Worm (Caenorhabditis elegans) whole organism, dauer: ENCODE measurements around the gene C47E8.11.

Experiments
- unc-62 ChIP-seq: sonication (generic microtip); optimal IDR thresholded peaks from 2 replicates; lab custom pipeline; 2017; ENCODE audit warnings: missing biosample characterization, missing genetic modification reagents, missing genetic modification characterization

The C47E8.11 gene

ce11 chrV:14707958-14708357 is 19.5 kb downstream of the C47E8.11 start, which contains the start of gene R08A2.9:
TSS of gene R08A2.9 (plus strand) at chrV:14708258.
- TF ChIP-seq unc-62 (GFP tag; lab: Kevin White, UChicago) = no peak

ce11 chrV:14711077-14711476 is 22.7 kb downstream of the C47E8.11 start, which contains the start of gene ssp-33:
TSS of gene ssp-33 (plus strand) at chrV:14711377.
- TF ChIP-seq unc-62 (GFP tag; lab: Kevin White, UChicago) = no peak

DNA sequence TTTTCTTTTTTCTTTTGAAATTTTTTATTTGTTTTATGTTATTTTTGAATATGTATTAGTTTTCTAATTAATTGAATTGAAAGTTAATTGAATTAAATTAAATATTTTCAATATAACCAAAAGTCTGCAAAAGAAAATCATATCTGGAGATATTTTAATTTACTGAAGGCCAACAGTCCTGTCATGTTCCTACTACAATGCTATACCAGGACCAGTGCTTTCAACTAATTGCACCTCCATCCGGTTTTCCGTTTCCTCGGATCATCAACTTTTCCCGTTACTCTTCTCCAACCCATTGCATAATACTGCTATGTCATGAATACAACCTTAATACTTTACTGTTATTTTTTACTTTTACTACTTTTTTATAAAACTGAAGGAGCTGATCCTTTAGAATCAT is 23.9 kb downstream of the C47E8.11 start, which contains the start of gene R08A2.5:
R08A2.5 (plus strand) TSS at position 301 of the 400 bp plus-strand sequence.
- no peak for TF ChIP-seq unc-62 (GFP tag; lab: Kevin White, UChicago)

DNA sequence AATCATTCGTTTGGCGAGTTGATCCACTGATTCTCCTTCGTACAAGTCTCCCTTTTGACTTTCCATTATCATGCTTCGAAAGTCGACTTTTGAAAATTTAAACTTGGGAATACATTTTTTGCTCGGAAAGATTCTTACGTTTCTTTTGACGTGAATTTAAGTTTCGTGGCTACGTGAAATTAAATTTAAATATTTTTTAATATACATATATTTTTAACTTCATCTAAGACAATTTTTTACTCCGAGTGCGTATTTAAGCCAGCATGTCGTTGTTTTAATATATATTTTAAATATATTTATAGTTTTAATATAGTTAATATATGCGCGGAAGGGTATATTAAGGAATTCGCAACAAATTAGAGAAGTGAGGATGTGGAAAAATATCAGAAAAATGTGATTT is 27.2 kb downstream of the C47E8.11 start, which contains the start of gene R08A2.2:
R08A2.2 (minus strand) TSS at position 101 of the 400 bp plus-strand sequence.
- TF ChIP-seq unc-62 (GFP tag; lab: Kevin White, UChicago) = no peak

DNA sequence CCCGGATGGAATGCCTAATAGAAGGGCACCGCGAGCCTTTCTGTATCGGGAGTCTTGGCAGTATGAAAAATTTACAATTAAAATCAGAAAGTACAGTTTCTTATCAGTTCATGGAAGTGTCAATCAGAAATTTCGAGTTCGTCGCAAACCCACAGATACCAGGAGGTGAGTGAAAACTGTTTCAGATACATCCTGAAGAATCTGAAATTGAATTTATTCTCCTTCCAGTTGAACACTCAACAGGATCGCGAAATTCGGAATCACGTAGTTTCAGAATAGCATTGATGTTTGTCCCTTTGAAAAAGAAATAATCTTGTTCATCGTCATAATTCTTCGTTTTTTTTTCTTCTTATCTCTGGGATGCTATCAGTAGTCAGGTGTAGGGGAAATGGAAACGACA is 27.7 kb downstream of the C47E8.11 start, which contains the start of gene fbxa-147:
fbxa-147 (plus strand) TSS at position 386 of the 400 bp plus-strand sequence.
- no peak for TF ChIP-seq unc-62 (GFP tag; lab: Kevin White, UChicago)

ce11 chrV:14719491-14719890 is 31.1 kb downstream of the C47E8.11 start, which contains the start of gene R08A2.1:
TSS of gene R08A2.1 (minus strand) at chrV:14719591.
- TF ChIP-seq unc-62 (GFP tag; lab: Kevin White, UChicago) = no peak

DNA sequence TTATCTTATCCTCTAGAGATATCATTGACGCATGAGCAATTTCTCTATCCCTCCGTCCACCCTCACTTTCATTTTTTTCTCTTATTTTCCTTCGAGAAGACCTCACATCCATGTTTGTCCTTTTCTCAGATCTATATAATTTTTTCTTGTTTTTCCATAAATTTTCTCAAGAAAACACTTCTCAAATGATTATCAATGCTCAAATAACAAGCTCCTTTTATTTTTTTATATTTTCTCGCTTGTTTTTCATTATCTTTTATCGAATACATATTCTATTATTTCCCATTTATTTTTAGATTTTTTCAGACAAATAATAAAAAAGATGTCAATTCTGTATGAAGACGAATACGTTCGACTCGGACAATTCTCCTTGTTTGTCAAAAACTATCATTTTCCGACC is 34.6 kb downstream of the C47E8.11 start, which contains the start of gene R08A2.7:
R08A2.7 (plus strand) TSS at position 301 of the 400 bp plus-strand sequence.
- no peak for TF ChIP-seq unc-62 (GFP tag; lab: Kevin White, UChicago)

DNA sequence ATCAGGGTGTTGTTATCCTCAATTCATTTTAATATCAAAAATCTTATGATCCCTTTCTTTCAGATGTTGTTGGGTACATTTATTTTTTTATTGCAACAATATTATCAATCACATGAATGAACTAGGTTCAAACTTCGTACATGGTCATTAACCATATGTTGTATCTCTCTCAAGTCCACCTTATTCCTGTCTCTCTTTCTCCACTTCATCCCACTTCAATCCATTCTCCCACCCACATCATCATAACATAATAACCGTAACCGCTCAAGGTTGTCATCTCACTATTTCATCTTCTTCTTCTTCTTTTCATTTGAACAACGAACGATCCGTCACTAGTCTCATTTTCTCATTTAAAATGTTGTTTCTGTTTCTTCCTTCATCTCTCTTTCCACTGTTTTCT is 37.0 kb downstream of the C47E8.11 start:
- no peak for TF ChIP-seq unc-62 (GFP tag; lab: Kevin White, UChicago)

ce11 chrV:14726596-14726995 is 38.2 kb downstream of the C47E8.11 start, which contains the start of gene Y50E8A.1:
TSS of gene Y50E8A.1 (plus strand) at chrV:14726896.
- TF ChIP-seq unc-62 (GFP tag; lab: Kevin White, UChicago) = no peak

DNA sequence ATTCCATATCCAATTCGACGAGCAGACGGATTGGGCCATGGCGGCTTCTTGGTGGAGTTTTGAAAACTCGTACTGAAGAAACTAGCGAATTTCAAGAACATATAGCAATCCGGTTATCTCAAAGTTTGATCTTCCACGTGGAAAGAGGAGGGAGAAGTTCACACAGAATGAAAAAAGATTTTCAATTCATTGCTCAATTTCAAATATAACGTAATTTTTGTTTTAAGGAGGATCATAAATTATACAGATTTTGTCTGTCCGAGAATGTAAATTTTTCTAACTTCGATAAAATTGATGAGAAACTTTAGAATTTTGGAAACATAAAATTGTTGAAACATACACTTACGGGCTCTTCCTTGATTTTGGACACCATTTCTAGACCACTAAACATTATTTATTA is 40.3 kb downstream of the C47E8.11 start, which contains the start of gene Y50E8A.2:
Y50E8A.2 (minus strand) TSS at position 101 of the 400 bp plus-strand sequence.
- no peak for TF ChIP-seq unc-62 (GFP tag; lab: Kevin White, UChicago)

- no peak for TF ChIP-seq unc-62 (GFP tag; lab: Kevin White, UChicago)
Observed at ce11 chrV:14729343-14729742, 40.9 kb downstream of the C47E8.11 start, which contains the start of gene oig-3. TSS of gene oig-3 (plus strand) at chrV:14729643.

ce11 chrV:14734187-14734765 is 45.9 kb downstream of the C47E8.11 start, which contains the start of gene unc-61:
TSS of gene unc-61 (minus strand) at chrV:14734237.
- no peak for TF ChIP-seq unc-62 (GFP tag; lab: Kevin White, UChicago)

- TF ChIP-seq unc-62 (GFP tag; lab: Kevin White, UChicago) = no peak
Observed at ce11 chrV:14736851-14737250, 48.4 kb downstream of the C47E8.11 start, which contains the start of gene Y50E8A.5. TSS of gene Y50E8A.5 (minus strand) at chrV:14736951.
